Worm (Caenorhabditis elegans) whole organism, late embryonic: ENCODE results near the gene fip-4.
A peak's percentile ranks its signal among the peaks of the same experiment; 100 is the strongest.

Source experiments
- C08G9.2 ChIP-seq: sonication (generic microtip); optimal IDR thresholded peaks from 2 replicates; lab custom pipeline; 2016; ENCODE audit warnings: mild to moderate bottlenecking, missing genetic modification characterization, moderate library complexity, missing compliant biosample characterization
- C38D4.7 ChIP-seq: fragments of 200-800 bp; sonication (Bioruptor generic); optimal IDR thresholded peaks from 2 replicates; lab custom pipeline; 2018; ENCODE audit warnings: mild to moderate bottlenecking, missing genetic modification characterization, moderate library complexity, missing compliant biosample characterization
- F13H6.1 ChIP-seq: sonication (generic microtip); optimal IDR thresholded peaks from 2 replicates; lab custom pipeline; 2016; ENCODE audit warnings: missing genetic modification characterization, missing compliant biosample characterization
- K09A11.1 ChIP-seq: sonication (generic microtip); optimal IDR thresholded peaks from 2 replicates; lab custom pipeline; 2017; ENCODE audit warnings: antibody characterized with exemption, mild to moderate bottlenecking, missing genetic modification characterization, missing compliant biosample characterization; ENCODE audit not compliant: insufficient read depth
- Y22D7AL.16 ChIP-seq: sonication (generic microtip); optimal IDR thresholded peaks from 2 replicates; lab custom pipeline; 2016; ENCODE audit warnings: missing genetic modification characterization, missing compliant biosample characterization
- ahr-1 ChIP-seq: sonication (generic microtip); optimal IDR thresholded peaks from 2 replicates; lab custom pipeline; 2016; ENCODE audit warnings: missing genetic modification characterization, missing compliant biosample characterization
- ama-1 ChIP-seq: fragments of 150-350 bp; optimal IDR thresholded peaks from 2 replicates; lab custom pipeline; 2014
- ceh-14 ChIP-seq: sonication (generic microtip); optimal IDR thresholded peaks from 2 replicates; lab custom pipeline; 2016; ENCODE audit warnings: missing genotype, missing genetic modification characterization, missing compliant biosample characterization
- ceh-18 ChIP-seq: sonication (generic microtip); optimal IDR thresholded peaks from 2 replicates; lab custom pipeline; 2016; ENCODE audit warnings: missing genetic modification characterization, missing compliant biosample characterization
- ceh-19 ChIP-seq: fragments of 200-800 bp; sonication (Bioruptor generic); optimal IDR thresholded peaks from 2 replicates; lab custom pipeline; 2018; ENCODE audit warnings: mild to moderate bottlenecking, missing genetic modification characterization, missing compliant biosample characterization
- ceh-2 ChIP-seq: sonication (generic microtip); optimal IDR thresholded peaks from 2 replicates; lab custom pipeline; 2016; ENCODE audit warnings: missing genotype, missing genetic modification characterization, missing compliant biosample characterization
- ceh-22 ChIP-seq: sonication (generic microtip); optimal IDR thresholded peaks from 2 replicates; lab custom pipeline; 2017; ENCODE audit warnings: missing biosample characterization, missing genetic modification characterization
- ceh-24 ChIP-seq: sonication (generic microtip); optimal IDR thresholded peaks from 2 replicates; lab custom pipeline; 2016; ENCODE audit warnings: mild to moderate bottlenecking, missing genetic modification characterization, missing compliant biosample characterization
- ceh-30 ChIP-seq: fragments of 150-350 bp; optimal IDR thresholded peaks from 2 replicates; lab custom pipeline; 2014; ENCODE audit warnings: missing biosample characterization, missing genetic modification characterization
- ceh-31 ChIP-seq: sonication (generic microtip); optimal IDR thresholded peaks from 2 replicates; lab custom pipeline; 2016; ENCODE audit warnings: missing genetic modification characterization, missing compliant biosample characterization
- ceh-48 ChIP-seq: sonication (generic microtip); optimal IDR thresholded peaks from 2 replicates; lab custom pipeline; 2016; ENCODE audit warnings: missing genetic modification characterization, inconsistent platforms, missing compliant biosample characterization
- ceh-6 ChIP-seq: fragments of 200-800 bp; sonication (Bioruptor generic); optimal IDR thresholded peaks from 2 replicates; lab custom pipeline; 2018; ENCODE audit warnings: mild to moderate bottlenecking, missing genetic modification characterization, missing compliant biosample characterization
- ceh-9 ChIP-seq: sonication (generic microtip); optimal IDR thresholded peaks from 2 replicates; lab custom pipeline; 2016; ENCODE audit warnings: mild to moderate bottlenecking, missing genetic modification characterization, inconsistent platforms, missing compliant biosample characterization
- dmd-4 ChIP-seq: sonication (generic microtip); optimal IDR thresholded peaks from 2 replicates; lab custom pipeline; 2016; ENCODE audit warnings: borderline replicate concordance, missing genetic modification characterization, missing compliant biosample characterization
- elt-4 ChIP-seq: sonication (generic microtip); optimal IDR thresholded peaks from 2 replicates; lab custom pipeline; 2016; ENCODE audit warnings: missing genetic modification characterization, missing compliant biosample characterization
- eyg-1 ChIP-seq: sonication (generic microtip); optimal IDR thresholded peaks from 2 replicates; lab custom pipeline; 2016; ENCODE audit warnings: missing genotype, missing genetic modification characterization, missing compliant biosample characterization
- fax-1 ChIP-seq: sonication (generic microtip); optimal IDR thresholded peaks from 2 replicates; lab custom pipeline; 2016; ENCODE audit warnings: missing genotype, missing genetic modification characterization, missing compliant biosample characterization
- fkh-10 ChIP-seq: fragments of 150-350 bp; optimal IDR thresholded peaks from 2 replicates; lab custom pipeline; 2014; ENCODE audit warnings: missing biosample characterization, missing genetic modification reagents, missing genetic modification characterization
- fkh-6 ChIP-seq: sonication (generic microtip); optimal IDR thresholded peaks from 2 replicates; lab custom pipeline; 2016; ENCODE audit warnings: missing genetic modification characterization, missing compliant biosample characterization
- gmeb-2 ChIP-seq: sonication (generic microtip); optimal IDR thresholded peaks from 2 replicates; lab custom pipeline; 2016; ENCODE audit warnings: missing genetic modification characterization, inconsistent platforms, missing compliant biosample characterization
- hlh-13 ChIP-seq: fragments of 200-800 bp; sonication (Bioruptor generic); optimal IDR thresholded peaks from 2 replicates; lab custom pipeline; 2018; ENCODE audit warnings: mild to moderate bottlenecking, missing genetic modification characterization, missing compliant biosample characterization
- hlh-6 ChIP-seq: sonication (generic microtip); optimal IDR thresholded peaks from 2 replicates; lab custom pipeline; 2016; ENCODE audit warnings: missing genotype, missing genetic modification characterization, missing compliant biosample characterization
- hlh-8 ChIP-seq: sonication (generic microtip); optimal IDR thresholded peaks from 2 replicates; lab custom pipeline; 2016; ENCODE audit warnings: missing genotype, missing genetic modification characterization, missing compliant biosample characterization
- lim-6 ChIP-seq: sonication (generic microtip); optimal IDR thresholded peaks from 2 replicates; lab custom pipeline; 2016; ENCODE audit warnings: missing genetic modification characterization, missing compliant biosample characterization
- lin-11 ChIP-seq: fragments of 200-800 bp; sonication (Bioruptor generic); optimal IDR thresholded peaks from 2 replicates; lab custom pipeline; 2018; ENCODE audit warnings: mild to moderate bottlenecking, missing genetic modification characterization, missing compliant biosample characterization
- madf-2 ChIP-seq: sonication (generic microtip); optimal IDR thresholded peaks from 2 replicates; lab custom pipeline; 2017; ENCODE audit warnings: missing genetic modification characterization, missing compliant biosample characterization
- nhr-232 ChIP-seq: sonication (generic microtip); optimal IDR thresholded peaks from 2 replicates; lab custom pipeline; 2016; ENCODE audit warnings: missing genetic modification characterization, missing compliant biosample characterization
- odd-2 ChIP-seq: sonication (generic microtip); optimal IDR thresholded peaks from 2 replicates; lab custom pipeline; 2017; ENCODE audit warnings: antibody characterized with exemption, mild to moderate bottlenecking, missing genetic modification characterization, missing compliant biosample characterization
- pag-3 ChIP-seq: sonication (generic microtip); optimal IDR thresholded peaks from 2 replicates; lab custom pipeline; 2016; ENCODE audit warnings: missing compliant biosample characterization, missing genetic modification characterization, borderline replicate concordance
- pqm-1 ChIP-seq: sonication (generic microtip); optimal IDR thresholded peaks from 2 replicates; lab custom pipeline; 2016; ENCODE audit warnings: missing genetic modification characterization, missing compliant biosample characterization
- pros-1 ChIP-seq: fragments of 150-350 bp; optimal IDR thresholded peaks from 2 replicates; lab custom pipeline; 2014; ENCODE audit warnings: missing biosample characterization, missing genetic modification reagents, missing genetic modification characterization
- ref-2 ChIP-seq: sonication (generic microtip); optimal IDR thresholded peaks from 2 replicates; lab custom pipeline; 2016; ENCODE audit warnings: missing genetic modification characterization, missing compliant biosample characterization
- rnt-1 ChIP-seq: sonication (generic microtip); optimal IDR thresholded peaks from 2 replicates; lab custom pipeline; 2016; ENCODE audit warnings: missing genetic modification characterization, missing compliant biosample characterization
- sdc-2 ChIP-seq: sonication (generic microtip); optimal IDR thresholded peaks from 2 replicates; lab custom pipeline; 2016; ENCODE audit warnings: missing genotype, missing genetic modification characterization, missing compliant biosample characterization
- sox-2 ChIP-seq: fragments of 200-800 bp; sonication (Bioruptor generic); IDR thresholded peaks from 2 replicates; pipeline ENCODE4 v1.3.6; 2022; ENCODE audit warnings: missing genetic modification reagents, missing genetic modification characterization, missing compliant biosample characterization
- sox-4 ChIP-seq: sonication (generic microtip); optimal IDR thresholded peaks from 2 replicates; lab custom pipeline; 2017; ENCODE audit warnings: mild to moderate bottlenecking, missing genetic modification characterization, inconsistent platforms, missing compliant biosample characterization
- ttx-3 ChIP-seq: sonication (generic microtip); optimal IDR thresholded peaks from 2 replicates; lab custom pipeline; 2016; ENCODE audit warnings: missing genetic modification reagents, missing genetic modification characterization, missing compliant biosample characterization
- unc-3 ChIP-seq, 2 experiments: fragments of 200-800 bp in 1 of 2; sonication (Bioruptor generic) in 1 of 2; sonication (generic microtip) in 1 of 2; conservative IDR thresholded peaks in 1 of 2; optimal IDR thresholded peaks in 1 of 2; 2 replicates each; pipeline versions ENCODE4 v1.3.6 to Lab custom; 2016 to 2022; ENCODE audit warnings: missing compliant biosample characterization in 2 of 2, missing genetic modification characterization in 2 of 2, missing genetic modification reagents in 1 of 2
- unc-42 ChIP-seq: sonication (generic microtip); optimal IDR thresholded peaks from 2 replicates; lab custom pipeline; 2016; ENCODE audit warnings: missing genotype, missing genetic modification characterization, missing compliant biosample characterization
- unc-86 ChIP-seq: sonication (generic microtip); optimal IDR thresholded peaks from 2 replicates; lab custom pipeline; 2016; ENCODE audit warnings: missing genetic modification characterization, missing compliant biosample characterization
- zip-5 ChIP-seq: sonication (generic microtip); optimal IDR thresholded peaks from 2 replicates; lab custom pipeline; 2016; ENCODE audit warnings: missing genetic modification characterization, missing compliant biosample characterization
- ztf-16 ChIP-seq: sonication (generic microtip); optimal IDR thresholded peaks from 2 replicates; lab custom pipeline; 2017; ENCODE audit warnings: missing genetic modification characterization, missing compliant biosample characterization

The fip-4 gene

ce11 chrV:8631277-8631765, 20.3 kb upstream of the fip-4 start, which contains the start of gene atg-18 (continued):
- TF ChIP-seq Y22D7AL.16 (no peak), dmd-4 (tag; lab: Kevin White, UChicago) (no peak), ahr-1 (tag; lab: Kevin White, UChicago) (no peak), K09A11.1 (tag; lab: Kevin White, UChicago) (peak; percentile 80), nhr-232 (peak; percentile 35), F13H6.1 (tag; lab: Kevin White, UChicago) (peak; percentile 55), lim-6 (tag; lab: Kevin White, UChicago) (no peak), ceh-18 (peak; percentile 38), ceh-30 (tag; lab: Kevin White, UChicago) (no peak), pqm-1 (tag; lab: Kevin White, UChicago) (peak; percentile 36), ceh-19 (peak; percentile 62), ceh-48 (tag; lab: Kevin White, UChicago) (no peak), hlh-8 (tag; lab: Kevin White, UChicago) (peak; percentile 56), gmeb-2 (peak; percentile 43), fkh-6 (tag; lab: Kevin White, UChicago) (peak; percentile 17), ztf-16 (peak; percentile 43), ref-2 (no peak), eyg-1 (tag; lab: Kevin White, UChicago) (no peak), ceh-9 (tag; lab: Kevin White, UChicago) (no peak), hlh-13 (GFP tag; lab: Kevin White, UChicago) (no peak), C08G9.2 (no peak), ttx-3 (tag; lab: Kevin White, UChicago) (peak; percentile 65), ceh-14 (peak; percentile 51), ceh-6 (no peak), unc-42 (tag; lab: Kevin White, UChicago) (peak; percentile 49), hlh-6 (tag; lab: Kevin White, UChicago) (peak; percentile 37), ama-1 (no peak), C38D4.7 (peak; percentile 39), ceh-22 (tag; lab: Kevin White, UChicago) (no peak), ceh-2 (tag; lab: Kevin White, UChicago) (peak; percentile 68), sox-2 (GFP tag; lab: Robert Waterston, UW) (no peak), unc-3 (GFP tag; conservative IDR thresholded peaks at IDR 0.05; lab: Robert Waterston, UW) (no peak), unc-3 (tag; optimal IDR thresholded peaks at IDR 0.05; lab: Kevin White, UChicago) (peak; percentile 63), fkh-10 (GFP tag; lab: Kevin White, UChicago) (peak; percentile 19)
- TF ChIP-seq, all 69 proteins: peak for 39

DNA sequence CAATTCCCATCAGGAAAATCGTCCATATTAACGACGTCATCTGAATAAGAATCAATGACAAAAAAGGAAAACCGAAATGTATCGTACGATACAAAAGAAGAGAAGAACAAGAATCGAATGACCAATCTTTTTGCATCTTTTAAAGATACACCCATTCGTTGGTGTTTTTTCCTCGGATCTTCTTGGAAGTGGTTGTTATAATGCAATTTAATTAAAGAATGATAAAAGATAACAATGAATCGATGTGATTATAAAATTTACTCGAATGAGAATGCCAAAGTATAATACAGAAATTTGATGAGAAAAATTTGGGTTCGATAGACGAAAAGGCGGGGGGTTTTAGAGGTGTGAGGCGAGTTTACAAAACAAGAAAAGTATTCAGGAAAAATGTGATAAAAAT, 18.0 kb upstream of the fip-4 start, which contains the start of gene F41E6.12:
Gene F41E6.12 (minus strand): TSS at position 101 of the 400 bp plus-strand sequence.
- no peak for TF ChIP-seq eyg-1 (tag; lab: Kevin White, UChicago)
- TF ChIP-seq ceh-31 (tag; lab: Kevin White, UChicago), result no peak
- no peak for TF ChIP-seq ref-2
- TF ChIP-seq fkh-6 (tag; lab: Kevin White, UChicago), result no peak
- no peak for TF ChIP-seq fax-1 (tag; lab: Kevin White, UChicago)
- no peak for TF ChIP-seq sox-4
- TF ChIP-seq ceh-24, result no peak
- TF ChIP-seq madf-2 (tag; lab: Kevin White, UChicago), result no peak
- TF ChIP-seq, all 69 proteins: peak for 0

- TF ChIP-seq zip-5 (tag; lab: Kevin White, UChicago) (no peak), pros-1 (tag; lab: Kevin White, UChicago) (no peak), pag-3 (no peak), ceh-19 (no peak), elt-4 (no peak), fkh-10 (GFP tag; lab: Kevin White, UChicago) (no peak), rnt-1 (tag; lab: Kevin White, UChicago) (no peak), odd-2 (tag; lab: Kevin White, UChicago) (no peak), sox-4 (no peak), ceh-6 (no peak), sdc-2 (tag; lab: Kevin White, UChicago) (no peak), ceh-2 (tag; lab: Kevin White, UChicago) (no peak), C08G9.2 (no peak), unc-86 (tag; lab: Kevin White, UChicago) (no peak), lin-11 (tag; lab: Kevin White, UChicago) (no peak)
- TF ChIP-seq, all 69 proteins: peak for 0
Measured at ce11 chrV:8627580-8627979, 16.5 kb upstream of the fip-4 start.
